Worm (Caenorhabditis elegans) whole organism, late embryonic: Measurements from ENCODE around the gene T11F9.1.

ENCODE experiments used
- ama-1 ChIP-seq: fragments of 150-350 bp; optimal IDR thresholded peaks from 2 replicates; lab custom pipeline; 2014
- ceh-14 ChIP-seq: sonication (generic microtip); optimal IDR thresholded peaks from 2 replicates; lab custom pipeline; 2016; ENCODE audit warnings: missing genotype, missing genetic modification characterization, missing compliant biosample characterization
- ceh-6 ChIP-seq: fragments of 200-800 bp; sonication (Bioruptor generic); optimal IDR thresholded peaks from 2 replicates; lab custom pipeline; 2018; ENCODE audit warnings: mild to moderate bottlenecking, missing genetic modification characterization, missing compliant biosample characterization
- che-1 ChIP-seq: sonication (generic microtip); optimal IDR thresholded peaks from 2 replicates; lab custom pipeline; 2016; ENCODE audit warnings: mild to moderate bottlenecking, missing genetic modification characterization, missing compliant biosample characterization
- dve-1 ChIP-seq: sonication (generic microtip); optimal IDR thresholded peaks from 2 replicates; lab custom pipeline; 2017; ENCODE audit warnings: antibody characterized with exemption, mild to moderate bottlenecking, missing genetic modification characterization, missing compliant biosample characterization
- fkh-10 ChIP-seq: fragments of 150-350 bp; optimal IDR thresholded peaks from 2 replicates; lab custom pipeline; 2014; ENCODE audit warnings: missing biosample characterization, missing genetic modification reagents, missing genetic modification characterization
- pag-3 ChIP-seq: sonication (generic microtip); optimal IDR thresholded peaks from 2 replicates; lab custom pipeline; 2016; ENCODE audit warnings: missing compliant biosample characterization, missing genetic modification characterization, borderline replicate concordance
- pat-9 ChIP-seq: fragments of 200-800 bp; sonication (Bioruptor generic); optimal IDR thresholded peaks from 2 replicates; lab custom pipeline; 2018; ENCODE audit warnings: mild to moderate bottlenecking, missing genetic modification characterization, moderate library complexity, missing compliant biosample characterization
- pha-2 ChIP-seq: sonication (generic microtip); optimal IDR thresholded peaks from 2 replicates; lab custom pipeline; 2017; ENCODE audit warnings: mild to moderate bottlenecking, missing genetic modification characterization, missing compliant biosample characterization
- pha-4 ChIP-seq: fragments of 150-350 bp; optimal IDR thresholded peaks from 2 replicates; lab custom pipeline; 2018; ENCODE audit warnings: missing biosample characterization, missing genetic modification reagents, missing genetic modification characterization
- pqm-1 ChIP-seq: sonication (generic microtip); optimal IDR thresholded peaks from 2 replicates; lab custom pipeline; 2016; ENCODE audit warnings: missing genetic modification characterization, missing compliant biosample characterization
- tbx-2 ChIP-seq: sonication (generic microtip); optimal IDR thresholded peaks from 2 replicates; lab custom pipeline; 2016; ENCODE audit warnings: missing genetic modification characterization, missing compliant biosample characterization
- unc-3 ChIP-seq, 2 experiments: fragments of 200-800 bp in 1 of 2; sonication (Bioruptor generic) in 1 of 2; sonication (generic microtip) in 1 of 2; conservative IDR thresholded peaks in 1 of 2; optimal IDR thresholded peaks in 1 of 2; 2 replicates each; pipeline versions ENCODE4 v1.3.6 to Lab custom; 2016 to 2022; ENCODE audit warnings: missing compliant biosample characterization in 2 of 2, missing genetic modification characterization in 2 of 2, missing genetic modification reagents in 1 of 2
- ztf-16 ChIP-seq: sonication (generic microtip); optimal IDR thresholded peaks from 2 replicates; lab custom pipeline; 2017; ENCODE audit warnings: missing genetic modification characterization, missing compliant biosample characterization

DNA sequence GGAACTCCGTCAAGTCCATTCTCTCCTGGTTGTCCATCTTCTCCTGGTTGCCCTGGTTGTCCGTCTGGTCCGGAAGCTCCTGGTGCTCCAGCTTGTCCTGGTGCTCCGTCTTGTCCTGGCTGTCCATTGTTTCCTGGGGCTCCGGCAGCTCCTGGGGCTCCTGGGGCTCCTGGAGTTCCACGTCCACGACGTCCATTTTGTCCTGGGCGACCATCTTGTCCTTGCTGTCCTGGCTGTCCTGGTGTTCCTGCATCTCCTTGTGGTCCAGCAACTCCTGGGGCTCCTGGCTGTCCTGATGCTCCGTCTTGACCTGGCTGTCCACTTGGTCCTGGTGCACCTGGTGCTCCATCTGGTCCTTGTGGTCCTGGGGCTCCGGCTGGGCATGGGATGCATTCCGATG, 10.0 kb upstream of the T11F9.1 start:
- no peak for TF ChIP-seq ceh-14 (tag; lab: Kevin White, UChicago)
- no peak for TF ChIP-seq pat-9 (tag; lab: Kevin White, UChicago)
- TF ChIP-seq ama-1, result no peak
- TF ChIP-seq unc-3 (GFP tag; conservative IDR thresholded peaks at IDR 0.05; lab: Robert Waterston, UW), result no peak
- no peak for TF ChIP-seq unc-3 (tag; optimal IDR thresholded peaks at IDR 0.05; lab: Kevin White, UChicago)
- no peak for TF ChIP-seq pqm-1 (tag; lab: Kevin White, UChicago)
- no peak for TF ChIP-seq ztf-16 (tag; lab: Kevin White, UChicago)
- no peak for TF ChIP-seq tbx-2 (tag; lab: Kevin White, UChicago)
- no peak for TF ChIP-seq pha-4 (tag; lab: Kevin White, UChicago)
- TF ChIP-seq pha-2, result no peak
- TF ChIP-seq pag-3 (tag; lab: Kevin White, UChicago), result peak; percentile 6
- TF ChIP-seq dve-1 (tag; lab: Kevin White, UChicago), result no peak
- TF ChIP-seq fkh-10 (GFP tag; lab: Kevin White, UChicago), result no peak
- TF ChIP-seq ceh-6 (GFP tag; lab: Kevin White, UChicago), result no peak
- no peak for TF ChIP-seq che-1 (tag; lab: Kevin White, UChicago)
